Worm (Caenorhabditis elegans): ENCODE measurements around the gene str-87.
A peak's percentile ranks its signal among the peaks of the same experiment; 100 is the strongest.

str-87 gene

DNA sequence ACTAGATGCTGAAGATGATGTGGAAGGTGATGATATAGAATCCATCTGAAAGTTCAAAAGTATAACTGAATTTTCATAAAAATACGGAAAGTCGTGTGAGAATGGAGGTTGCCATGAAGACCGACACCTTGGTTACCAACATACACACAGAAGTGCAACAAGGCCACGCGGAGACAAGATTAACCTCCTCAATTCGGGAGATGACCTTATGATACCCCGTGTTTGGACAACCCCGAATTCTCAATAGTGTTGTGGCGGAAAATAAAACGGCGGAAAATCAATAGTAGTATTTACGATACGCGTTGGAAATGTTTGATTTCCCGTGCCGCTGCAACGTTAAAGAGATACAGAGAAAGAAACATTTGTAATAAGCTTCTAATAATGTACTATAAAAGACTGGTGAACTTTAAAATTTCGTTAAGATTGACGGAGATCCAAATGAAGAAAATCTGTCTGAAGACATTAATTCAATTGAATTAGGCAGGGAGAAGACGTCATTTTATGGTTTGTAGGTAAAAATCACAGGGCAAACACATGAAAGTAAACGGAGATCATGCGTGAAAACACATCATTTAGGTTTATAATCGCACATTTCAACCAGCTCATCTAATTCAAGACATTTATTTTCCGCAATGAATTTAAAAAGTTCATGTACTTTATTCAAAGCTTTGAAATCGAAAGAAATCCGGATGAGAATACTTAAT is 23.8 kb downstream of the str-87 start, which contains the start of gene nhr-44:
Gene nhr-44, minus strand, starts transcription at position 51 of the 704 bp plus-strand sequence.
- TF ChIP-seq pax-1 (tag; optimal IDR thresholded peaks at IDR 0.05) (peak; percentile 53), rnt-1 (tag; optimal IDR thresholded peaks at IDR 0.05) (no peak)

DNA sequence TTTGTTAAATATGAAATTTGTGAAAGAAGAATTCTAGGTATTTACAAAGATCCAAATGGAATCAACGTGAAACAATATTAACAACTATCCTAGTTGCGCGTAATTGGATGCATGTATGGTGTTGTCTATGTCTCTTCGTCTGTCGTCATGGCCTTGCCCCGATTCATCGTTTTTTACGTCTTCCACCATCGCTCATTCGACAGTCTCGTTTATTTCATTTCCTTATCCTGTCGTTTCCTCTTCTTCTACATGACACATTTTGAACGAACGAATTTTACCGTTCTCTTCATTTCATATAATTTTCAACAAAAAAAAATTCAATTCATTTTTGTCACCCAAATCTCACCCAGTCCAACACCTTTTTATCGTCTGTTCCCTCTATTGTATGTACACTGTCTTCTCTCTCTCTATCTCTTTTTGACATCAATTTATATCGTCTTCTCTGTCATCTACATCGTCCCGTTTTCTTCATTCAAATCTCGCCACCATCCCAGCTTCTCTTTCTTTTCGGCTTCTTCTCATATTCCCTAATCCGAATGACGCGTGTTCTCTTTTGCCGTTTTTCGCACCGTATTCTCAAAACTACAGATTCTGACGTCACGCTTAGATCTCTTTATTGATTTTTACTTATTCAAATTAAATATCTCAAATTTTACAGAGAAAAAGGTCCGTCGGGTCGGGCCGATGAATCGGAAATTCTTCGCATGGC is 31.5 kb downstream of the str-87 start, which contains the start of gene ttc-17:
Gene ttc-17, plus strand, starts transcription at position 659 of the 709 bp plus-strand sequence.
- TF ChIP-seq K09A11.1 (tag; optimal IDR thresholded peaks at IDR 0.05; ENCODE audit: insufficient read depth), result no peak
- TF ChIP-seq fkh-6 (tag; optimal IDR thresholded peaks at IDR 0.05), result no peak
- TF ChIP-seq F13H6.1 (tag; optimal IDR thresholded peaks at IDR 0.05), result no peak
- TF ChIP-seq ttx-3 (tag; optimal IDR thresholded peaks at IDR 0.05), result no peak
- TF ChIP-seq elt-2 (tag; optimal IDR thresholded peaks at IDR 0.05), result no peak
- TF ChIP-seq ceh-9 (tag; optimal IDR thresholded peaks at IDR 0.05), result no peak
- no peak for TF ChIP-seq hlh-6 (tag; optimal IDR thresholded peaks at IDR 0.05)
- TF ChIP-seq dve-1 (tag; optimal IDR thresholded peaks at IDR 0.05), result no peak
- no peak for TF ChIP-seq sox-2 (GFP tag; IDR thresholded peaks at IDR 0.05)
- no peak for TF ChIP-seq zip-5 (tag; optimal IDR thresholded peaks at IDR 0.05)
- no peak for TF ChIP-seq ceh-45 (GFP tag; IDR thresholded peaks at IDR 0.05)
- TF ChIP-seq unc-42 (tag; optimal IDR thresholded peaks at IDR 0.05), result no peak
- TF ChIP-seq hlh-30 (tag; optimal IDR thresholded peaks at IDR 0.05; ENCODE audit: insufficient read depth), result no peak

DNA sequence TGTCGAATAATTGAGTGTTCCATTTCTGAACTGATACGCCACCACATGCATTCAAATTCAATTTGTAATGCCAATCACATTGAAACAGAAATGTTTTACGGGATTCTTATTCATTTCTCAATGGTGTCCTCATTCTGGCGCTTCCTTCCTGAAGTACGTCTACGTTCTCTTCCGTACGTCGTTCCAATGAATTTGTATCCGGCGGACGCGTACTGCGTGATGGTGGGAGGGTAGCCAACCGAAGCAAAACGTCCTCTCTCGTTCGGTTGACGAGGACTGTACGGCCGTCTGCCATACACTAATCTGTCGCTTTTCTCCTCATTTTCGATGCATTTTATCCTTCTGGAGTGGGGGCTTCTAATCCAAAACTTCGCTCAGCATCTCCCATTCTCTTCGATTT is 38.1 kb downstream of the str-87 start:
- TF ChIP-seq C08G9.2 (tag; optimal IDR thresholded peaks at IDR 0.05) (no peak), pha-4 (tag; optimal IDR thresholded peaks at IDR 0.05) (no peak), mec-3 (tag; optimal IDR thresholded peaks at IDR 0.05; ENCODE audit: borderline replicate concordance) (no peak), sox-2 (GFP tag; IDR thresholded peaks at IDR 0.05) (no peak), pat-9 (tag; optimal IDR thresholded peaks at IDR 0.05) (no peak), pag-3 (tag; optimal IDR thresholded peaks at IDR 0.05; ENCODE audit: borderline replicate concordance) (no peak), hlh-8 (tag; optimal IDR thresholded peaks at IDR 0.05) (no peak), hlh-13 (GFP tag; optimal IDR thresholded peaks at IDR 0.05) (no peak), T23F11.4 (GFP tag; optimal IDR thresholded peaks at IDR 0.05) (no peak)

DNA sequence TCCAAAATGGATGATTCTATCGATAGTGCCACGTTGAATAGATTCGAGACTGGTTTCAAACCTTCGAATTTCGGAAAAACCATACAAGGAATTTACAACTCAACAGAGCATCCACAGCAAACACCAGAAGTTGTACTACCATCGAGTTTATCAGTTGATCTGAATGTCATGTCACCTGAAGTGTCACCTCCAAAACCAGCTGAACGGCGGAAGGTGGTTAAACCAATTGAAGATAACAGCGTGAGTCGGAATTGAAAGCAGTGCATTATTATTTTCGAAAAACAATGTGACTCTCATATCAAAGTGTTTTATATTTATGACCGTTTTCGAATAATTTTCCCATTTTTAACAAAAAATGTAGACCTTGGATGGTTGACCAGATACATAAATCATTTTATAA is 39.0 kb downstream of the str-87 start:
- TF ChIP-seq zip-5 (tag; optimal IDR thresholded peaks at IDR 0.05), result no peak
- TF ChIP-seq ceh-31 (tag; optimal IDR thresholded peaks at IDR 0.05), result no peak
- no peak for TF ChIP-seq nhr-232 (tag; optimal IDR thresholded peaks at IDR 0.05)
- TF ChIP-seq ceh-30 (tag; optimal IDR thresholded peaks at IDR 0.05), result no peak
- no peak for TF ChIP-seq ceh-45 (GFP tag; IDR thresholded peaks at IDR 0.05)
- TF ChIP-seq dmd-4 (tag; optimal IDR thresholded peaks at IDR 0.05; ENCODE audit: borderline replicate concordance), result no peak
- no peak for TF ChIP-seq madf-2 (tag; optimal IDR thresholded peaks at IDR 0.05)
- no peak for TF ChIP-seq npax-4 (tag; optimal IDR thresholded peaks at IDR 0.05)
- TF ChIP-seq ceh-18 (tag; optimal IDR thresholded peaks at IDR 0.05), result no peak
- no peak for TF ChIP-seq mec-3 (tag; optimal IDR thresholded peaks at IDR 0.05; ENCODE audit: borderline replicate concordance)
- TF ChIP-seq nhr-11 (tag; optimal IDR thresholded peaks at IDR 0.05), result no peak
- TF ChIP-seq hlh-13 (GFP tag; optimal IDR thresholded peaks at IDR 0.05), result no peak
- no peak for TF ChIP-seq hlh-15 (tag; optimal IDR thresholded peaks at IDR 0.05)
- TF ChIP-seq ceh-34 (tag; optimal IDR thresholded peaks at IDR 0.05), result no peak
- no peak for TF ChIP-seq pat-9 (tag; optimal IDR thresholded peaks at IDR 0.05)
- no peak for TF ChIP-seq pqm-1 (tag; optimal IDR thresholded peaks at IDR 0.05)
- no peak for TF ChIP-seq ceh-9 (tag; optimal IDR thresholded peaks at IDR 0.05)

All from whole organism, late embryonic.